Fruit fly (Drosophila melanogaster) whole organism, embryonic: Measurements from ENCODE around the gene CG42726.

Experiments
- Ada2b ChIP-seq: fragments of 200-800 bp; sonication (Bioruptor generic); IDR thresholded peaks from 2 replicates; pipeline ENCODE4 v1.3.6; 2022; ENCODE audit warnings: missing biosample characterization, missing genetic modification characterization
- Adf1 ChIP-seq: fragments of 200-800 bp; sonication (Bioruptor generic); IDR thresholded peaks from 2 replicates; pipeline ENCODE4 v1.3.6; 2022; ENCODE audit warnings: missing biosample characterization, missing genetic modification characterization
- BEAF-32 ChIP-seq: fragments of 200-800 bp; sonication (Bioruptor generic); optimal IDR thresholded peaks from 3 replicates; lab custom pipeline; 2017; ENCODE audit warnings: missing biosample characterization, missing genetic modification characterization, mild to moderate bottlenecking, moderate library complexity, missing genetic modification reagents
- CG10431 ChIP-seq: fragments of 200-800 bp; sonication (Bioruptor generic); optimal IDR thresholded peaks from 3 replicates; lab custom pipeline; 2018; ENCODE audit warnings: missing biosample characterization, mild to moderate bottlenecking, missing genetic modification characterization
- CG10543 ChIP-seq: fragments of 200-800 bp; sonication (Bioruptor generic); optimal IDR thresholded peaks from 3 replicates; lab custom pipeline; 2017; ENCODE audit warnings: missing biosample characterization, mild to moderate bottlenecking, missing genetic modification characterization, moderate library complexity
- CG11093 ChIP-seq: fragments of 200-800 bp; sonication (Bioruptor generic); IDR thresholded peaks from 3 replicates; pipeline ENCODE4 v1.3.6; 2022; ENCODE audit warnings: missing biosample characterization, missing genetic modification characterization
- CG11723 ChIP-seq: fragments of 200-800 bp; sonication (Bioruptor generic); optimal IDR thresholded peaks from 2 replicates; lab custom pipeline; 2017; ENCODE audit warnings: missing biosample characterization, mild to moderate bottlenecking, missing genetic modification characterization
- CG12299 ChIP-seq: fragments of 200-800 bp; sonication (Bioruptor generic); optimal IDR thresholded peaks from 2 replicates; lab custom pipeline; 2018; ENCODE audit warnings: missing biosample characterization, mild to moderate bottlenecking, missing genetic modification characterization
- CG13287 ChIP-seq: fragments of 200-800 bp; sonication (Bioruptor generic); IDR thresholded peaks from 2 replicates; pipeline ENCODE4 v1.3.6; 2022; ENCODE audit warnings: missing biosample characterization, missing genetic modification characterization; ENCODE audit not compliant: partially characterized antibody
- CG15269 ChIP-seq: fragments of 200-800 bp; sonication (Bioruptor generic); optimal IDR thresholded peaks from 2 replicates; lab custom pipeline; 2018; ENCODE audit warnings: missing biosample characterization, mild to moderate bottlenecking, missing genetic modification characterization, moderate library complexity
- CG1602 ChIP-seq: fragments of 200-800 bp; sonication (Bioruptor generic); optimal IDR thresholded peaks from 3 replicates; lab custom pipeline; 2016; ENCODE audit warnings: missing biosample characterization, missing genetic modification characterization
- CG17328 ChIP-seq: fragments of 200-800 bp; sonication (Bioruptor generic); IDR thresholded peaks from 2 replicates; pipeline ENCODE4 v1.3.6; 2022; ENCODE audit warnings: missing biosample characterization, missing genetic modification characterization
- CG33557 ChIP-seq: fragments of 200-800 bp; sonication (Bioruptor generic); optimal IDR thresholded peaks from 2 replicates; lab custom pipeline; 2019; ENCODE audit warnings: missing biosample characterization, mild to moderate bottlenecking, missing genetic modification characterization, moderate library complexity
- CG3726 ChIP-seq: fragments of 200-800 bp; sonication (Bioruptor generic); IDR thresholded peaks from 3 replicates; pipeline ENCODE4, ENCODE4 v1.3.6; 2022; ENCODE audit warnings: missing biosample characterization, missing genetic modification characterization
- CG5953 ChIP-seq: fragments of 200-800 bp; sonication (Bioruptor generic); IDR thresholded peaks from 2 replicates; pipeline ENCODE4 v1.3.6; 2022; ENCODE audit warnings: missing biosample characterization, missing genetic modification characterization
- CG6254 ChIP-seq: fragments of 200-800 bp; sonication (Bioruptor generic); optimal IDR thresholded peaks from 3 replicates; lab custom pipeline; 2017; ENCODE audit warnings: mild to moderate bottlenecking, missing biosample characterization, missing genetic modification reagents, missing genetic modification characterization
- CG6813 ChIP-seq: fragments of 200-800 bp; sonication (Bioruptor generic); optimal IDR thresholded peaks from 2 replicates; lab custom pipeline; 2017; ENCODE audit warnings: missing biosample characterization, missing genetic modification characterization, mild to moderate bottlenecking, moderate library complexity, missing genetic modification reagents
- CG8089 ChIP-seq: fragments of 200-800 bp; sonication (Bioruptor generic); optimal IDR thresholded peaks from 3 replicates; lab custom pipeline; 2016; ENCODE audit warnings: missing biosample characterization, missing genetic modification characterization
- CG8290 ChIP-seq, 3 experiments: fragments of 200-800 bp; sonication (Bioruptor generic); optimal IDR thresholded peaks; 2 replicates each; lab custom pipeline; 2016 to 2019; ENCODE audit warnings: missing biosample characterization in 3 of 3, missing genetic modification characterization in 3 of 3, mild to moderate bottlenecking in 2 of 3, moderate library complexity in 1 of 3
- CG9932 ChIP-seq: fragments of 200-800 bp; sonication (Bioruptor generic); IDR thresholded peaks from 2 replicates; pipeline ENCODE4 v1.3.6; 2022; ENCODE audit warnings: missing biosample characterization, missing genetic modification characterization
- D ChIP-seq, 2 experiments: fragments of 200-800 bp in 1 of 2; fragments of >200 bp in 1 of 2; sonication (Bioruptor generic) in 1 of 2; optimal IDR thresholded peaks; 2 replicates in 1 of 2; 3 replicates in 1 of 2; lab custom pipeline; 2017; ENCODE audit warnings: mild to moderate bottlenecking in 1 of 2, missing biosample characterization in 1 of 2, missing genetic modification characterization in 1 of 2, missing genetic modification reagents in 1 of 2
- GATAe ChIP-seq: fragments of 200-800 bp; sonication (Bioruptor generic); conservative IDR thresholded peaks from 2 replicates; pipeline ENCODE4 v1.3.6; 2022; ENCODE audit warnings: missing biosample characterization, missing genetic modification characterization
- Gsc ChIP-seq: fragments of 200-800 bp; sonication (Bioruptor generic); IDR thresholded peaks from 2 replicates; pipeline ENCODE4 v1.3.6; 2022; ENCODE audit warnings: missing biosample characterization, missing genetic modification characterization
- H15 ChIP-seq: fragments of 200-800 bp; sonication (Bioruptor generic); IDR thresholded peaks from 3 replicates; pipeline ENCODE4 v1.3.6; 2022; ENCODE audit warnings: missing biosample characterization, missing genetic modification characterization
- HLH4C ChIP-seq: fragments of 200-800 bp; sonication (Bioruptor generic); IDR thresholded peaks from 3 replicates; pipeline ENCODE4 v1.3.6; 2022; ENCODE audit warnings: missing biosample characterization, missing genetic modification characterization; ENCODE audit not compliant: partially characterized antibody
- Hand ChIP-seq: fragments of 200-800 bp; sonication (Bioruptor generic); optimal IDR thresholded peaks from 2 replicates; lab custom pipeline; 2017; ENCODE audit warnings: mild to moderate bottlenecking, missing biosample characterization, missing genetic modification reagents, missing genetic modification characterization
- Kr ChIP-seq: fragments of 200-800 bp; sonication (Bioruptor generic); optimal IDR thresholded peaks from 2 replicates; lab custom pipeline; 2017; ENCODE audit warnings: missing biosample characterization, mild to moderate bottlenecking, missing genetic modification characterization
- Lhr ChIP-seq: fragments of 200-800 bp; sonication (Bioruptor generic); optimal IDR thresholded peaks from 3 replicates; lab custom pipeline; 2017; ENCODE audit warnings: mild to moderate bottlenecking, missing biosample characterization, missing genetic modification reagents, missing genetic modification characterization
- Lim3 ChIP-seq: fragments of 200-800 bp; sonication (Bioruptor generic); IDR thresholded peaks from 2 replicates; pipeline ENCODE4 v1.3.6; 2022; ENCODE audit warnings: missing biosample characterization, missing genetic modification characterization
- Lpt ChIP-seq: fragments of >200 bp; optimal IDR thresholded peaks from 2 replicates; lab custom pipeline; 2018; ENCODE audit warnings: missing biosample characterization, missing genetic modification characterization
- Pdp1 ChIP-seq, 2 experiments: fragments of 200-800 bp; sonication (Bioruptor generic); optimal IDR thresholded peaks; 3 replicates each; lab custom pipeline; 2016; ENCODE audit warnings: missing biosample characterization in 2 of 2, missing genetic modification characterization in 2 of 2, mild to moderate bottlenecking in 1 of 2, moderate library complexity in 1 of 2
- Six4 ChIP-seq: fragments of 200-800 bp; sonication (Bioruptor generic); optimal IDR thresholded peaks from 2 replicates; lab custom pipeline; 2016; ENCODE audit warnings: missing biosample characterization, missing genetic modification characterization
- abd-A ChIP-seq: fragments of 200-800 bp; sonication (Bioruptor generic); optimal IDR thresholded peaks from 3 replicates; lab custom pipeline; 2019; ENCODE audit warnings: missing biosample characterization, mild to moderate bottlenecking, missing genetic modification characterization, moderate library complexity
- bab2 ChIP-seq: fragments of 200-800 bp; sonication (Bioruptor generic); optimal IDR thresholded peaks from 2 replicates; lab custom pipeline; 2016; ENCODE audit warnings: missing biosample characterization, missing genetic modification characterization
- bowl ChIP-seq: fragments of 200-800 bp; sonication (Bioruptor generic); IDR thresholded peaks from 2 replicates; pipeline ENCODE4 v1.3.6; 2022; ENCODE audit warnings: missing biosample characterization, missing genetic modification characterization
- cg ChIP-seq: fragments of 200-800 bp; sonication (Bioruptor generic); optimal IDR thresholded peaks from 3 replicates; lab custom pipeline; 2019; ENCODE audit warnings: missing biosample characterization, mild to moderate bottlenecking, missing genetic modification characterization, moderate library complexity
- dan ChIP-seq: fragments of 200-800 bp; sonication (Bioruptor generic); IDR thresholded peaks from 2 replicates; pipeline ENCODE4 v1.3.6; 2022; ENCODE audit warnings: missing biosample characterization, missing genetic modification characterization
- ems ChIP-seq: fragments of 200-800 bp; sonication (Bioruptor generic); optimal IDR thresholded peaks from 3 replicates; lab custom pipeline; 2016; ENCODE audit warnings: missing biosample characterization, missing genetic modification characterization
- gce ChIP-seq: fragments of 200-800 bp; sonication (Bioruptor generic); IDR thresholded peaks from 3 replicates; pipeline ENCODE4 v1.3.6; 2022; ENCODE audit warnings: missing biosample characterization, missing genetic modification characterization
- ham ChIP-seq: fragments of 200-800 bp; sonication (Bioruptor generic); IDR thresholded peaks from 2 replicates; pipeline ENCODE4 v1.3.6; 2022; ENCODE audit warnings: missing biosample characterization, missing genetic modification characterization
- hth ChIP-seq: fragments of >200 bp; optimal IDR thresholded peaks from 2 replicates; lab custom pipeline; 2017; ENCODE audit warnings: inconsistent platforms
- jumu ChIP-seq: fragments of 200-800 bp; sonication (Bioruptor generic); optimal IDR thresholded peaks from 3 replicates; lab custom pipeline; 2016; ENCODE audit warnings: missing biosample characterization, missing genetic modification characterization
- kah ChIP-seq: fragments of 200-800 bp; sonication (Bioruptor generic); optimal IDR thresholded peaks from 2 replicates; lab custom pipeline; 2018; ENCODE audit warnings: missing biosample characterization, mild to moderate bottlenecking, missing genetic modification characterization
- lab ChIP-seq: fragments of 200-800 bp; sonication (Bioruptor generic); optimal IDR thresholded peaks from 3 replicates; lab custom pipeline; 2017; ENCODE audit warnings: missing biosample characterization, missing genetic modification characterization, mild to moderate bottlenecking, moderate library complexity, missing genetic modification reagents
- sd ChIP-seq: fragments of 200-800 bp; sonication (Bioruptor generic); optimal IDR thresholded peaks from 3 replicates; lab custom pipeline; 2018; ENCODE audit warnings: missing biosample characterization, mild to moderate bottlenecking, missing genetic modification characterization, moderate library complexity
- sim ChIP-seq: fragments of 200-800 bp; sonication (Bioruptor generic); IDR thresholded peaks from 2 replicates; pipeline ENCODE4 v1.3.6; 2022; ENCODE audit warnings: missing biosample characterization, missing genetic modification characterization
- so ChIP-seq: fragments of 200-800 bp; sonication (Bioruptor generic); IDR thresholded peaks from 3 replicates; pipeline ENCODE4 v1.3.6; 2022; ENCODE audit warnings: missing biosample characterization, missing genetic modification characterization
- stc ChIP-seq: fragments of 200-800 bp; sonication (Bioruptor generic); IDR thresholded peaks from 2 replicates; pipeline ENCODE4 v1.3.6; 2022; ENCODE audit warnings: missing biosample characterization, missing genetic modification characterization
- sug ChIP-seq: fragments of 200-800 bp; optimal IDR thresholded peaks from 2 replicates; lab custom pipeline; 2019; ENCODE audit warnings: missing biosample characterization, mild to moderate bottlenecking, missing genetic modification characterization, moderate library complexity
- vfl ChIP-seq: fragments of 200-800 bp; sonication (Bioruptor generic); optimal IDR thresholded peaks from 2 replicates; lab custom pipeline; 2016; ENCODE audit warnings: missing biosample characterization, missing genetic modification characterization
- z ChIP-seq: fragments of 200-800 bp; sonication (Bioruptor generic); IDR thresholded peaks from 3 replicates; pipeline ENCODE4 v1.3.6; 2022; ENCODE audit warnings: missing biosample characterization, missing genetic modification characterization

CG42726 gene

DNA sequence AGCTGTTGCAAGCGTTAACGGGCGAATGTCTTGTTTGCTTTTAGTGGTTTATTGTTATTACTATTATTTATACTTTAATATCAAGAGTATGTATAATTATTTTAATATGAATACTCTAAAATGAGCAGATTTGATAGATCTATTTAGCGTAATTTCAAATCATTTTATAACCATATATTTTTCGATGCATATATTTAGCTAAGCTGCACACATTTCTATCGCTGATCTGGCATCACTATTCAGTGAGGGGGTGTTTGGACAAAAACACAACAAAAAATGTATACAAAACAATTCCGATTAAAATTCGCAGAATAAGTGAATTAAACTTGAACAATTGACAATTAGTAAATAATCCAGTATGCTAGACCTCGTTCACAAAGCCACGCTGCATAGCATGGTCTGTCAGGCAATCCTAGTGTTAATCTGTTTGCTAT lies 3.2 kb downstream of the CG42726 start, which contains the start of the genes Trs33 and Tmtc4 (continued):
- TF ChIP-seq Hand: no peak
- TF ChIP-seq cg (GFP tag; lab: Kevin White, UChicago): no peak
- TF ChIP-seq Adf1 (GFP tag; lab: Robert Waterston, UW): no peak
- TF ChIP-seq CG15269 (tag; lab: Kevin White, UChicago): peak; percentile 59
- no peak for TF ChIP-seq H15 (GFP tag; lab: Robert Waterston, UW)
- TF ChIP-seq CG8290 (GFP tag; optimal IDR thresholded peaks at IDR 0.05; lab: Kevin White, UChicago): no peak
- no peak for TF ChIP-seq CG8290 (tag; optimal IDR thresholded peaks at IDR 0.05; lab: Kevin White, UChicago)
- no peak for TF ChIP-seq CG3726 (GFP tag; lab: Robert Waterston, UW)
- TF ChIP-seq CG10431: peak; percentile 3
- no peak for TF ChIP-seq so (GFP tag; lab: Robert Waterston, UW)
- TF ChIP-seq kah (GFP tag; lab: Kevin White, UChicago): no peak
- TF ChIP-seq BEAF-32 (GFP tag; lab: Kevin White, UChicago): peak; percentile 25
- no peak for TF ChIP-seq vfl (GFP tag; lab: Kevin White, UChicago)
- peak; percentile 35; the same call in 1 of the 2 replicates for TF ChIP-seq Ada2b
- TF ChIP-seq sug (tag; lab: Kevin White, UChicago): peak; percentile 74
- no peak for TF ChIP-seq bab2 (GFP tag; lab: Kevin White, UChicago)
- TF ChIP-seq CG11723 (GFP tag; lab: Kevin White, UChicago): peak; percentile 6
- TF ChIP-seq CG10543 (GFP tag; lab: Kevin White, UChicago): peak; percentile 17
- TF ChIP-seq abd-A (tag; lab: Kevin White, UChicago): no peak
- no peak for TF ChIP-seq CG6254 (GFP tag; lab: Kevin White, UChicago)
- no peak for TF ChIP-seq Kr (GFP tag; lab: Kevin White, UChicago)
- TF ChIP-seq z: no peak
- TF ChIP-seq bowl (GFP tag; lab: Robert Waterston, UW): no peak
- no peak for TF ChIP-seq CG11093 (GFP tag; lab: Robert Waterston, UW)
- no peak for TF ChIP-seq hth
- TF ChIP-seq Gsc (GFP tag; lab: Robert Waterston, UW): no peak
- peak; percentile 8 for TF ChIP-seq CG12299 (tag; lab: Kevin White, UChicago)
- TF ChIP-seq Lhr (GFP tag; lab: Kevin White, UChicago): no peak
- TF ChIP-seq HLH4C (GFP tag; lab: Robert Waterston, UW): no peak
- TF ChIP-seq CG9932 (GFP tag; lab: Robert Waterston, UW): peak; percentile 50; the same call in 1 of the 2 replicates
- no peak for TF ChIP-seq CG5953 (GFP tag; lab: Robert Waterston, UW)
- TF ChIP-seq sd (tag; lab: Kevin White, UChicago): peak; percentile 42
- TF ChIP-seq CG1602 (GFP tag; lab: Kevin White, UChicago): peak; percentile 15
- TF ChIP-seq Pdp1 (GFP tag; optimal IDR thresholded peaks at IDR 0.05; lab: Kevin White, UChicago): no peak
- TF ChIP-seq lab (GFP tag; lab: Kevin White, UChicago): no peak
- TF ChIP-seq sim (GFP tag; lab: Robert Waterston, UW): no peak
- no peak for TF ChIP-seq D (optimal IDR thresholded peaks at IDR 0.05; lab: Kevin White, UChicago)
- no peak for TF ChIP-seq D (GFP tag; optimal IDR thresholded peaks at IDR 0.05; lab: Kevin White, UChicago)
- TF ChIP-seq ems: no peak
- TF ChIP-seq CG33557 (GFP tag; lab: Kevin White, UChicago): peak; percentile 34
- no peak for TF ChIP-seq CG6813 (GFP tag; lab: Kevin White, UChicago)
- TF ChIP-seq jumu (GFP tag; lab: Kevin White, UChicago): no peak
- TF ChIP-seq CG13287: no peak; the same call in 1 of the 2 replicates
- TF ChIP-seq dan (GFP tag; lab: Robert Waterston, UW): no peak
- no peak for TF ChIP-seq Six4 (GFP tag; lab: Kevin White, UChicago)
- TF ChIP-seq stc: no peak
- TF ChIP-seq gce (GFP tag; lab: Robert Waterston, UW): no peak
- no peak for TF ChIP-seq ham
- no peak for TF ChIP-seq Lim3 (GFP tag; lab: Robert Waterston, UW)
- no peak for TF ChIP-seq CG8089 (GFP tag; lab: Kevin White, UChicago)
- no peak for TF ChIP-seq CG17328 (GFP tag; lab: Robert Waterston, UW)
- TF ChIP-seq Lpt: no peak
- no peak for TF ChIP-seq GATAe (GFP tag; lab: Robert Waterston, UW)
